Fruit fly (Drosophila melanogaster) whole organism, embryonic: ENCODE data around the gene CG42828.

Source experiments
- Adf1 ChIP-seq: fragments of 200-800 bp; sonication (Bioruptor generic); IDR thresholded peaks from 2 replicates; pipeline ENCODE4 v1.3.6; 2022; ENCODE audit warnings: missing biosample characterization, missing genetic modification characterization
- Awh ChIP-seq: fragments of 200-800 bp; sonication (Bioruptor generic); IDR thresholded peaks from 2 replicates; pipeline ENCODE4, ENCODE4 v1.3.6; 2022; ENCODE audit warnings: missing biosample characterization, missing genetic modification characterization
- CG10209 ChIP-seq: fragments of 200-800 bp; sonication (Bioruptor generic); optimal IDR thresholded peaks from 3 replicates; lab custom pipeline; 2017; ENCODE audit warnings: missing biosample characterization, mild to moderate bottlenecking, missing genetic modification characterization, missing genetic modification reagents
- CG10274 ChIP-seq: fragments of 200-800 bp; sonication (Bioruptor generic); optimal IDR thresholded peaks from 3 replicates; lab custom pipeline; 2017; ENCODE audit warnings: missing biosample characterization, mild to moderate bottlenecking, missing genetic modification characterization
- CG11247 ChIP-seq: fragments of 200-800 bp; sonication (Bioruptor generic); IDR thresholded peaks from 2 replicates; pipeline ENCODE4 v1.3.6; 2022; ENCODE audit warnings: missing biosample characterization, missing genetic modification characterization
- CG14667 ChIP-seq: fragments of 200-800 bp; sonication (Bioruptor generic); IDR thresholded peaks from 2 replicates; pipeline ENCODE4 v1.3.6; 2022; ENCODE audit warnings: missing biosample characterization, missing genetic modification characterization
- CG14965 ChIP-seq: fragments of 200-800 bp; sonication (Bioruptor generic); optimal IDR thresholded peaks from 2 replicates; lab custom pipeline; 2016; ENCODE audit warnings: missing biosample characterization, missing genetic modification characterization, borderline replicate concordance
- CG15269 ChIP-seq: fragments of 200-800 bp; sonication (Bioruptor generic); optimal IDR thresholded peaks from 2 replicates; lab custom pipeline; 2018; ENCODE audit warnings: missing biosample characterization, mild to moderate bottlenecking, missing genetic modification characterization, moderate library complexity
- CG15696 ChIP-seq: fragments of 200-800 bp; sonication (Bioruptor generic); optimal IDR thresholded peaks from 2 replicates; lab custom pipeline; 2019; ENCODE audit warnings: missing biosample characterization, mild to moderate bottlenecking, missing genetic modification characterization, moderate library complexity
- CG16863 ChIP-seq: fragments of 200-800 bp; sonication (Bioruptor generic); optimal IDR thresholded peaks from 3 replicates; lab custom pipeline; 2016; ENCODE audit warnings: missing biosample characterization, missing genetic modification characterization
- CG17612 ChIP-seq: fragments of 200-800 bp; sonication (Bioruptor generic); IDR thresholded peaks from 2 replicates; pipeline ENCODE4 v1.3.6; 2022; ENCODE audit warnings: missing biosample characterization, missing genetic modification characterization
- CG4617 ChIP-seq: fragments of 200-800 bp; sonication (Bioruptor generic); optimal IDR thresholded peaks from 3 replicates; lab custom pipeline; 2016; ENCODE audit warnings: missing biosample characterization, missing genetic modification characterization, borderline replicate concordance
- CG4730 ChIP-seq: fragments of 200-800 bp; sonication (Bioruptor generic); IDR thresholded peaks from 2 replicates; pipeline ENCODE4 v1.3.6; 2022; ENCODE audit warnings: missing biosample characterization, missing genetic modification characterization
- CG7745 ChIP-seq: fragments of 200-800 bp; sonication (Bioruptor generic); optimal IDR thresholded peaks from 2 replicates; lab custom pipeline; 2018; ENCODE audit warnings: missing biosample characterization, mild to moderate bottlenecking, missing genetic modification characterization, moderate library complexity
- CG7839 ChIP-seq: fragments of 200-800 bp; sonication (Bioruptor generic); optimal IDR thresholded peaks from 3 replicates; lab custom pipeline; 2018; ENCODE audit warnings: missing biosample characterization, mild to moderate bottlenecking, missing genetic modification characterization, moderate library complexity
- CG9876 ChIP-seq: fragments of 200-800 bp; sonication (Bioruptor generic); optimal IDR thresholded peaks from 2 replicates; lab custom pipeline; 2016; ENCODE audit warnings: missing biosample characterization, missing genetic modification characterization
- CG9932 ChIP-seq: fragments of 200-800 bp; sonication (Bioruptor generic); IDR thresholded peaks from 2 replicates; pipeline ENCODE4 v1.3.6; 2022; ENCODE audit warnings: missing biosample characterization, missing genetic modification characterization
- Camta ChIP-seq: fragments of 200-800 bp; sonication (Bioruptor generic); optimal IDR thresholded peaks from 2 replicates; lab custom pipeline; 2016; ENCODE audit warnings: missing biosample characterization, missing genetic modification characterization
- CkIIα-i1 ChIP-seq: fragments of 200-800 bp; sonication (Bioruptor generic); IDR thresholded peaks from 2 replicates; pipeline ENCODE4 v1.3.6; 2022; ENCODE audit warnings: missing biosample characterization, missing genetic modification characterization
- CrebB ChIP-seq: fragments of 200-800 bp; sonication (Bioruptor generic); optimal IDR thresholded peaks from 3 replicates; lab custom pipeline; 2018; ENCODE audit warnings: missing biosample characterization, mild to moderate bottlenecking, missing genetic modification characterization
- D ChIP-seq, 2 experiments: fragments of 200-800 bp in 1 of 2; fragments of >200 bp in 1 of 2; sonication (Bioruptor generic) in 1 of 2; optimal IDR thresholded peaks; 2 replicates in 1 of 2; 3 replicates in 1 of 2; lab custom pipeline; 2017; ENCODE audit warnings: mild to moderate bottlenecking in 1 of 2, missing biosample characterization in 1 of 2, missing genetic modification characterization in 1 of 2, missing genetic modification reagents in 1 of 2
- D19B ChIP-seq: fragments of 200-800 bp; sonication (Bioruptor generic); optimal IDR thresholded peaks from 2 replicates; lab custom pipeline; 2017; ENCODE audit warnings: missing biosample characterization, mild to moderate bottlenecking, missing genetic modification characterization
- Dbx ChIP-seq: fragments of 200-800 bp; sonication (Bioruptor generic); IDR thresholded peaks from 3 replicates; pipeline ENCODE4 v1.3.6; 2022; ENCODE audit warnings: missing biosample characterization, missing genetic modification characterization
- Deaf1 ChIP-seq: fragments of 200-800 bp; optimal IDR thresholded peaks from 3 replicates; lab custom pipeline; 2019; ENCODE audit warnings: missing biosample characterization, mild to moderate bottlenecking, missing genetic modification characterization, moderate library complexity
- Doc2 ChIP-seq: fragments of 200-800 bp; sonication (Bioruptor generic); IDR thresholded peaks from 2 replicates; pipeline ENCODE4 v1.3.6; 2022; ENCODE audit warnings: missing biosample characterization, missing genetic modification characterization
- Eip74EF ChIP-seq, 2 experiments: fragments of 200-800 bp in 1 of 2; fragments of >200 bp in 1 of 2; sonication (Bioruptor generic) in 1 of 2; optimal IDR thresholded peaks; 2 replicates each; lab custom pipeline; 2017 to 2019; ENCODE audit warnings: missing biosample characterization in 2 of 2, missing genetic modification characterization in 2 of 2, mild to moderate bottlenecking in 1 of 2, moderate library complexity in 1 of 2
- Hmr ChIP-seq: fragments of 200-800 bp; sonication (Bioruptor generic); optimal IDR thresholded peaks from 3 replicates; lab custom pipeline; 2017; ENCODE audit warnings: mild to moderate bottlenecking, missing biosample characterization, missing genetic modification reagents, missing genetic modification characterization
- Ptx1 ChIP-seq: fragments of 200-800 bp; sonication (Bioruptor generic); IDR thresholded peaks from 2 replicates; pipeline ENCODE4 v1.3.6; 2022; ENCODE audit warnings: missing biosample characterization, missing genetic modification characterization
- Tbp ChIP-seq: fragments of >200 bp; optimal IDR thresholded peaks from 2 replicates; lab custom pipeline; 2018; ENCODE audit warnings: missing biosample characterization, missing genetic modification characterization
- Trl ChIP-seq, 3 experiments: fragments of >200 bp in 2 of 3; fragments of 200-800 bp in 1 of 3; sonication (Bioruptor generic) in 1 of 3; optimal IDR thresholded peaks; 2 replicates in 1 of 3; 3 replicates in 2 of 3; lab custom pipeline; 2016 to 2017; ENCODE audit warnings: missing biosample characterization in 1 of 3, missing genetic modification characterization in 1 of 3
- Xbp1 ChIP-seq: fragments of 200-800 bp; sonication (Bioruptor generic); optimal IDR thresholded peaks from 3 replicates; lab custom pipeline; 2016; ENCODE audit warnings: missing biosample characterization, mild to moderate bottlenecking, missing genetic modification characterization
- YL-1 ChIP-seq: fragments of 200-800 bp; sonication (Bioruptor generic); optimal IDR thresholded peaks from 3 replicates; lab custom pipeline; 2017; ENCODE audit warnings: missing biosample characterization, mild to moderate bottlenecking, missing genetic modification characterization
- bab2 ChIP-seq: fragments of 200-800 bp; sonication (Bioruptor generic); optimal IDR thresholded peaks from 2 replicates; lab custom pipeline; 2016; ENCODE audit warnings: missing biosample characterization, missing genetic modification characterization
- crc ChIP-seq: fragments of 200-800 bp; sonication (Bioruptor generic); optimal IDR thresholded peaks from 2 replicates; lab custom pipeline; 2016; ENCODE audit warnings: missing biosample characterization, missing genetic modification characterization
- danr ChIP-seq: fragments of 200-800 bp; sonication (Bioruptor generic); IDR thresholded peaks from 2 replicates; pipeline ENCODE4 v1.3.6; 2022; ENCODE audit warnings: missing biosample characterization, missing genetic modification characterization
- fd102C ChIP-seq: fragments of 200-800 bp; sonication (Bioruptor generic); optimal IDR thresholded peaks from 2 replicates; lab custom pipeline; 2018; ENCODE audit warnings: missing biosample characterization, mild to moderate bottlenecking, missing genetic modification characterization, moderate library complexity
- grn ChIP-seq: fragments of 200-800 bp; sonication (Bioruptor generic); optimal IDR thresholded peaks from 3 replicates; lab custom pipeline; 2017; ENCODE audit warnings: missing biosample characterization, missing genetic modification characterization
- hth ChIP-seq: fragments of >200 bp; optimal IDR thresholded peaks from 2 replicates; lab custom pipeline; 2017; ENCODE audit warnings: inconsistent platforms
- knrl ChIP-seq: fragments of 200-800 bp; sonication (Bioruptor generic); IDR thresholded peaks from 3 replicates; pipeline ENCODE4 v1.3.6; 2022; ENCODE audit warnings: missing biosample characterization, missing genetic modification characterization; ENCODE audit not compliant: partially characterized antibody
- lab ChIP-seq: fragments of 200-800 bp; sonication (Bioruptor generic); optimal IDR thresholded peaks from 3 replicates; lab custom pipeline; 2017; ENCODE audit warnings: missing biosample characterization, missing genetic modification characterization, mild to moderate bottlenecking, moderate library complexity, missing genetic modification reagents
- nau ChIP-seq: fragments of 200-800 bp; sonication (Bioruptor generic); optimal IDR thresholded peaks from 3 replicates; lab custom pipeline; 2017; ENCODE audit warnings: missing biosample characterization, mild to moderate bottlenecking, missing genetic modification characterization, missing genetic modification reagents
- prd ChIP-seq, 3 experiments: fragments of >200 bp in 2 of 3; fragments of 200-800 bp in 1 of 3; sonication (Bioruptor generic) in 1 of 3; optimal IDR thresholded peaks in 2 of 3; IDR thresholded peaks in 1 of 3; 2 replicates in 2 of 3; 3 replicates in 1 of 3; pipeline versions ENCODE4 v1.3.6 to Lab custom; 2017 to 2022; ENCODE audit warnings: missing biosample characterization in 1 of 3, missing genetic modification characterization in 1 of 3
- rib ChIP-seq: fragments of 200-800 bp; sonication (Bioruptor generic); IDR thresholded peaks from 2 replicates; pipeline ENCODE4 v1.3.6; 2022; ENCODE audit warnings: missing biosample characterization, missing genetic modification characterization
- shn ChIP-seq: fragments of 200-800 bp; sonication (Bioruptor generic); optimal IDR thresholded peaks from 3 replicates; lab custom pipeline; 2016; ENCODE audit warnings: missing biosample characterization, missing genetic modification characterization
- ssp ChIP-seq: fragments of 200-800 bp; sonication (Bioruptor generic); IDR thresholded peaks from 2 replicates; pipeline ENCODE4 v1.3.6; 2022; ENCODE audit warnings: missing biosample characterization, missing genetic modification characterization
- trem ChIP-seq: fragments of 200-800 bp; optimal IDR thresholded peaks from 3 replicates; lab custom pipeline; 2019; ENCODE audit warnings: missing biosample characterization, mild to moderate bottlenecking, missing genetic modification characterization, moderate library complexity
- unpg ChIP-seq: fragments of 200-800 bp; sonication (Bioruptor generic); optimal IDR thresholded peaks from 3 replicates; lab custom pipeline; 2018; ENCODE audit warnings: missing biosample characterization, mild to moderate bottlenecking, missing genetic modification characterization, moderate library complexity

The CG42828 gene

dm6 chr3R:23332535-23333333, 40.8 kb upstream of the CG42828 start (continued):
- TF ChIP-seq Adf1 (GFP tag; lab: Robert Waterston, UW) (no peak), CrebB (tag; lab: Kevin White, UChicago) (peak; percentile 39), fd102C (GFP tag; lab: Kevin White, UChicago) (no peak), Ptx1 (peak; percentile 46), CG10209 (GFP tag; lab: Kevin White, UChicago) (peak; percentile 56), trem (peak; percentile 50), crc (GFP tag; lab: Kevin White, UChicago) (peak; percentile 11), D19B (GFP tag; lab: Kevin White, UChicago) (peak; percentile 36), CG16863 (peak; percentile 24), CG7745 (no peak), unpg (GFP tag; lab: Kevin White, UChicago) (peak; percentile 67), nau (peak; percentile 26), Trl (optimal IDR thresholded peaks at IDR 0.05; lab: Kevin White, UChicago) (no peak), Trl (GFP tag; optimal IDR thresholded peaks at IDR 0.05; lab: Kevin White, UChicago) (peak; percentile 31), shn (GFP tag; lab: Kevin White, UChicago) (peak; percentile 1), Xbp1 (GFP tag; lab: Kevin White, UChicago) (peak; percentile 50), D (optimal IDR thresholded peaks at IDR 0.05; lab: Kevin White, UChicago) (no peak), D (GFP tag; optimal IDR thresholded peaks at IDR 0.05; lab: Kevin White, UChicago) (peak; percentile 68), Camta (peak; percentile 45), CG10274 (no peak)

DNA sequence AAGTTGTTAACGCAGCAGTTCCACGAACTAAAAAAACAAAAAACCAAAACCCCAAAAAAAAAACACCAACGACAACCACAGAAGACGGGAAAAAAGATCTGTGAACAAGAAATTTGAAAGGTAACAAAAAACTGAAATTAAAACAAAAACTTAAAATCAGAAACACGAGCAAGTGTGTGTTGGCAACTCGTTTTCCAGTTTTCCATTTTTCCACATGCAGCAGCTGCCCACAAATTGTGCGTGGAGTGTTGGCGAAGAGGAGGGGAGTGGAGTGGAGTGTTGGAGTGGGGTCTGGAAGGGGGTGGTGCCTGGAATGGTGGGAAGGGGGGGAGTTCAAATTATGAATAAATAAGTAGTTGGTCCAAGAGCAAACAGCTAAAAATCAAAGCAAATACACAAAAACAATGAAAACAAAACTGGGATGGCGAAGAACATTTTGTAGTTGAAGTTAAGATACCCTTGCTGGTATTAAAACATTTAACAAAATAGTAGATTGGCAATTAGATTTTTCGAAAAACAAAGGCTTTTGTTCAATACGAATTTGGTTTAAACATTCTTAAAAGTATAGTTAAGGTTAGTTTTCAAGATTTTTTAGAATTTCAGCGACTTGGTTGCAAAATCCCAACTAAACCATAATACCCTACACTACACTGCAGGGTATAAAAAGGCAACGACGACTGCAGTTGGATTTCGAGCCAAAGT, 40.0 kb upstream of the CG42828 start:
- TF ChIP-seq CG14667 (GFP tag; lab: Robert Waterston, UW) (no peak), CG11247 (peak; percentile 13; the same call in 1 of the 2 replicates), knrl (no peak), YL-1 (GFP tag; lab: Kevin White, UChicago) (no peak), Dbx (GFP tag; lab: Robert Waterston, UW) (no peak), CG17612 (GFP tag; lab: Robert Waterston, UW) (no peak), hth (lab: Kevin White, UChicago) (no peak), Hmr (GFP tag; lab: Kevin White, UChicago) (peak; percentile 9), Eip74EF (GFP tag; optimal IDR thresholded peaks at IDR 0.05; lab: Kevin White, UChicago) (peak in 1 of 2 experiments; percentile 27), Doc2 (GFP tag; lab: Robert Waterston, UW) (no peak), CG4617 (no peak), CkIIα-i1 (GFP tag; lab: Robert Waterston, UW) (no peak), ssp (GFP tag; lab: Robert Waterston, UW) (no peak), Deaf1 (tag; lab: Kevin White, UChicago) (no peak), grn (no peak), CG9932 (GFP tag; lab: Robert Waterston, UW) (no peak), CG4730 (no peak), CG15269 (tag; lab: Kevin White, UChicago) (peak; percentile 25), lab (peak; percentile 47), rib (GFP tag; lab: Robert Waterston, UW) (no peak), CG14965 (GFP tag; lab: Kevin White, UChicago) (no peak), CG15696 (tag; lab: Kevin White, UChicago) (no peak), Awh (GFP tag; lab: Robert Waterston, UW) (peak; percentile 53), CG9876 (GFP tag; lab: Kevin White, UChicago) (no peak), danr (GFP tag; lab: Robert Waterston, UW) (0 out of 2 replicates have a peak, but pooled peaks have one; percentile 29), Tbp (GFP tag; lab: Kevin White, UChicago) (no peak), CG7839 (tag; lab: Kevin White, UChicago) (peak; percentile 67), prd (optimal IDR thresholded peaks at IDR 0.05; lab: Kevin White, UChicago) (no peak), prd (GFP tag; IDR thresholded peaks at IDR 0.05; lab: Robert Waterston, UW) (peak; percentile 58; the same call in 2 of the 3 replicates), bab2 (GFP tag; lab: Kevin White, UChicago) (peak; percentile 44)
